Worm (Caenorhabditis elegans) whole organism, late embryonic: ENCODE results near the gene hmg-1.2.

Source experiments
- C38D4.7 ChIP-seq: fragments of 200-800 bp; sonication (Bioruptor generic); optimal IDR thresholded peaks from 2 replicates; lab custom pipeline; 2018; ENCODE audit warnings: mild to moderate bottlenecking, missing genetic modification characterization, moderate library complexity, missing compliant biosample characterization
- ceh-22 ChIP-seq: sonication (generic microtip); optimal IDR thresholded peaks from 2 replicates; lab custom pipeline; 2017; ENCODE audit warnings: missing biosample characterization, missing genetic modification characterization
- ceh-48 ChIP-seq: sonication (generic microtip); optimal IDR thresholded peaks from 2 replicates; lab custom pipeline; 2016; ENCODE audit warnings: missing genetic modification characterization, inconsistent platforms, missing compliant biosample characterization
- ceh-9 ChIP-seq: sonication (generic microtip); optimal IDR thresholded peaks from 2 replicates; lab custom pipeline; 2016; ENCODE audit warnings: mild to moderate bottlenecking, missing genetic modification characterization, inconsistent platforms, missing compliant biosample characterization
- dmd-4 ChIP-seq: sonication (generic microtip); optimal IDR thresholded peaks from 2 replicates; lab custom pipeline; 2016; ENCODE audit warnings: borderline replicate concordance, missing genetic modification characterization, missing compliant biosample characterization
- fkh-10 ChIP-seq: fragments of 150-350 bp; optimal IDR thresholded peaks from 2 replicates; lab custom pipeline; 2014; ENCODE audit warnings: missing biosample characterization, missing genetic modification reagents, missing genetic modification characterization
- fkh-6 ChIP-seq: sonication (generic microtip); optimal IDR thresholded peaks from 2 replicates; lab custom pipeline; 2016; ENCODE audit warnings: missing genetic modification characterization, missing compliant biosample characterization
- nhr-11 ChIP-seq: fragments of 150-350 bp; optimal IDR thresholded peaks from 2 replicates; lab custom pipeline; 2014; ENCODE audit warnings: missing biosample characterization, missing genetic modification characterization
- npax-4 ChIP-seq: sonication (generic microtip); optimal IDR thresholded peaks from 2 replicates; lab custom pipeline; 2016; ENCODE audit warnings: missing genetic modification characterization, missing compliant biosample characterization
- sox-4 ChIP-seq: sonication (generic microtip); optimal IDR thresholded peaks from 2 replicates; lab custom pipeline; 2017; ENCODE audit warnings: mild to moderate bottlenecking, missing genetic modification characterization, inconsistent platforms, missing compliant biosample characterization
- syd-9 ChIP-seq: sonication (generic microtip); optimal IDR thresholded peaks from 2 replicates; lab custom pipeline; 2016; ENCODE audit warnings: mild to moderate bottlenecking, missing genetic modification characterization, moderate library complexity, missing compliant biosample characterization

ce11 chrIII:6251511-6251910, 28.7 kb upstream of the hmg-1.2 start, which contains the start of gene amdh-1:
- TF ChIP-seq syd-9 (no peak), fkh-6 (tag; lab: Kevin White, UChicago) (no peak), ceh-22 (no peak), C38D4.7 (no peak), ceh-9 (tag; lab: Kevin White, UChicago) (no peak), dmd-4 (tag; lab: Kevin White, UChicago) (no peak), npax-4 (tag; lab: Kevin White, UChicago) (no peak), nhr-11 (no peak), ceh-48 (tag; lab: Kevin White, UChicago) (no peak), fkh-10 (GFP tag; lab: Kevin White, UChicago) (no peak), sox-4 (tag; lab: Kevin White, UChicago) (no peak)
